Worm (Caenorhabditis elegans): ENCODE measurements around the gene nra-3.

DNA sequence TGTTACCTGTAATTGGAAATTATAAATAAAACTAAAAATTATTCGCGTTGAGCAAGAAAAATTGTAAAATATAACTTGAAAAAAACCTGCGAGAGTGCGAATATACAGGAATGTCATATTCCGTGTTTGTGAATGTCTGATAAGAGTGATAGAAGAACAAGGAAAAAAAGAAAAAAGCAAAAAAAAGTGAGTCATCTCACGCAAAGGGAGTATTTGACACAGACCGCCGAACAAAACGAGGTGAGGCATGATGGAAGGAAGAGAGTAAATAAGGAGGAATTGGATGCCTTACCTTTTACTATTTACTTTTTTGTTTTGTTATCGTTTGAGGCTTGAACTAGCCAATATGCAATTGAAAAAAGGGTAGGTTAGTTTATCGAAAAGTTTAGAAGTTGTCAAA lies 38.9 kb downstream of the nra-3 start, which contains the start of gene F21G4.1:
- TF ChIP-seq elt-3 (tag; optimal IDR thresholded peaks at IDR 0.05) = no peak
- TF ChIP-seq mep-1 (tag; optimal IDR thresholded peaks at IDR 0.05) = no peak
- TF ChIP-seq nhr-12 (tag; optimal IDR thresholded peaks at IDR 0.05) = no peak
- TF ChIP-seq unc-120 (tag; optimal IDR thresholded peaks at IDR 0.05; ENCODE audit: poor library complexity, severe bottlenecking) = no peak
- no peak for TF ChIP-seq bed-3 (GFP tag; optimal IDR thresholded peaks at IDR 0.05)
- no peak for TF ChIP-seq elt-1 (tag; optimal IDR thresholded peaks at IDR 0.05; ENCODE audit: borderline replicate concordance, insufficient read depth)
- TF ChIP-seq nhr-76 (tag; optimal IDR thresholded peaks at IDR 0.05) = no peak
- TF ChIP-seq blmp-1 (tag; optimal IDR thresholded peaks at IDR 0.05) = no peak
- no peak for TF ChIP-seq pha-4 (tag; optimal IDR thresholded peaks at IDR 0.05)
- no peak for TF ChIP-seq sptf-1 (tag; optimal IDR thresholded peaks at IDR 0.05)
- no peak for TF ChIP-seq nhr-28 (tag; optimal IDR thresholded peaks at IDR 0.05)
- TF ChIP-seq ztf-11 (tag; optimal IDR thresholded peaks at IDR 0.05) = no peak
- TF ChIP-seq unc-62 (GFP tag; optimal IDR thresholded peaks at IDR 0.05) = no peak

Measured in whole organism, mixed stage, embryonic.